Worm (Caenorhabditis elegans) whole organism, young adult: ENCODE data around the gene btb-2.

Experiments used
- F10E7.11 ChIP-seq: sonication (generic microtip); optimal IDR thresholded peaks from 2 replicates; lab custom pipeline; 2017; ENCODE audit warnings: mild to moderate bottlenecking, missing genetic modification characterization, moderate library complexity, missing compliant biosample characterization
- Y53F4B.3 ChIP-seq: fragments of 200-800 bp; sonication (Bioruptor generic); IDR thresholded peaks from 2 replicates; pipeline ENCODE4 v1.3.6; 2022; ENCODE audit warnings: missing genetic modification reagents, missing genetic modification characterization, missing compliant biosample characterization
- dpl-1 ChIP-seq: fragments of 150-350 bp; optimal IDR thresholded peaks from 2 replicates; lab custom pipeline; 2014; ENCODE audit warnings: missing biosample characterization, missing genetic modification reagents, missing genetic modification characterization
- lin-54 ChIP-seq: fragments of 200-800 bp; sonication (Bioruptor generic); optimal IDR thresholded peaks from 2 replicates; lab custom pipeline; 2018; ENCODE audit warnings: mild to moderate bottlenecking, missing genetic modification characterization, missing compliant biosample characterization
- sea-2 ChIP-seq: fragments of 200-800 bp; sonication (Bioruptor generic); IDR thresholded peaks from 2 replicates; pipeline ENCODE4 v1.3.6; 2022; ENCODE audit warnings: missing genetic modification characterization, missing compliant biosample characterization
- unc-62 ChIP-seq: fragments of 150-350 bp; optimal IDR thresholded peaks from 2 replicates; lab custom pipeline; 2014; ENCODE audit warnings: missing biosample characterization, missing genetic modification reagents, missing genetic modification characterization
- ztf-25 ChIP-seq: fragments of 200-800 bp; sonication (Bioruptor generic); IDR thresholded peaks from 2 replicates; pipeline ENCODE4 v1.3.6; 2022; ENCODE audit warnings: missing genetic modification reagents, missing genetic modification characterization, missing compliant biosample characterization

DNA sequence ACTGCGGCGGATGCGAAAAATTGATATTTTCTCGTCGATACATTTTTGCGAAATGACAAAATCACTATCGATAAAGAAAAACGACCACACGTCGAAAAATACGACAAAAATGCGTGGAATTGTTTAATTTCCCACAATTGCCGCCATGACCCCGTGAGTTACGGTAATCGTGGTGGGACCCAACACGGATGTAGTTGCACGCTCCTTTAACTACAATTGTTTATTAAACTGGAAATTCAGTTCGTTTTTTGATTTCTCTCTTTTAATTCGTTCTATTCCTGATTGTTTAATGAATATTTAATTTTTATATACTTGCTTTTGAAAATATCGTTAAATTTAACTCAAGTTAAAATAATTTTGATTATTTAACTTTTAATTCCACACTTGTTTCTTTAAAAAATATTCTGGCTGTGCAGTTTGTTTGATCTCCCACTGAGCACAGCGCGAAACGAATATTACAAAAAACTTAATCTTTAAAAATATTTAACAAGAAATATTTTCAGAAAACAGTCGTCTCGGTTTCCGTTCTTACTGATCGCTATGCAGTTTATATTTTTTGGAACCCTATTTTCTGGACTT lies 36.4 kb upstream of the btb-2 start, which contains the start of the genes ani-2 and clec-88:
- TF ChIP-seq dpl-1 (GFP tag; lab: Kevin White, UChicago) (peak; percentile 76), Y53F4B.3 (GFP tag; lab: Robert Waterston, UW) (peak; percentile 16; the same call in 1 of the 2 replicates), ztf-25 (no peak), unc-62 (no peak), sea-2 (GFP tag; lab: Robert Waterston, UW) (no peak), lin-54 (GFP tag; lab: Kevin White, UChicago) (peak; percentile 49), F10E7.11 (tag; lab: Kevin White, UChicago) (no peak)
